Fruit fly (Drosophila melanogaster) whole organism, embryonic: ENCODE data around the gene Jon66Cii.
A peak's percentile ranks its signal among the peaks of the same experiment; 100 is the strongest.

Source experiments
- Asciz ChIP-seq: fragments of 200-800 bp; sonication (Bioruptor generic); optimal IDR thresholded peaks from 2 replicates; lab custom pipeline; 2017; ENCODE audit warnings: missing biosample characterization, mild to moderate bottlenecking, missing genetic modification characterization, missing genetic modification reagents
- BEAF-32 ChIP-seq: fragments of 200-800 bp; sonication (Bioruptor generic); optimal IDR thresholded peaks from 3 replicates; lab custom pipeline; 2017; ENCODE audit warnings: missing biosample characterization, missing genetic modification characterization, mild to moderate bottlenecking, moderate library complexity, missing genetic modification reagents
- BtbVII ChIP-seq: fragments of 200-800 bp; sonication (Bioruptor generic); optimal IDR thresholded peaks from 3 replicates; lab custom pipeline; 2017; ENCODE audit warnings: missing biosample characterization, mild to moderate bottlenecking, missing genetic modification characterization
- CG10979 ChIP-seq: fragments of 200-800 bp; sonication (Bioruptor generic); optimal IDR thresholded peaks from 2 replicates; lab custom pipeline; 2018; ENCODE audit warnings: missing biosample characterization, mild to moderate bottlenecking, missing genetic modification characterization, moderate library complexity
- CG11560 ChIP-seq: fragments of 200-800 bp; sonication (Bioruptor generic); IDR thresholded peaks from 3 replicates; pipeline ENCODE4 v1.3.6; 2022; ENCODE audit warnings: missing biosample characterization, missing genetic modification characterization
- CG13296 ChIP-seq: fragments of 200-800 bp; sonication (Bioruptor generic); optimal IDR thresholded peaks from 3 replicates; lab custom pipeline; 2018; ENCODE audit warnings: missing biosample characterization, mild to moderate bottlenecking, missing genetic modification characterization
- CG13624 ChIP-seq: fragments of 200-800 bp; sonication (Bioruptor generic); optimal IDR thresholded peaks from 2 replicates; lab custom pipeline; 2016; ENCODE audit warnings: missing biosample characterization, missing genetic modification characterization
- CG17359 ChIP-seq: fragments of 200-800 bp; sonication (Bioruptor generic); optimal IDR thresholded peaks from 3 replicates; lab custom pipeline; 2018; ENCODE audit warnings: missing biosample characterization, mild to moderate bottlenecking, missing genetic modification characterization, moderate library complexity
- CG17568 ChIP-seq: fragments of 200-800 bp; sonication (Bioruptor generic); optimal IDR thresholded peaks from 2 replicates; lab custom pipeline; 2018; ENCODE audit warnings: missing biosample characterization, mild to moderate bottlenecking, missing genetic modification characterization, moderate library complexity
- CG2116 ChIP-seq: fragments of 200-800 bp; sonication (Bioruptor generic); optimal IDR thresholded peaks from 3 replicates; lab custom pipeline; 2018; ENCODE audit warnings: missing biosample characterization, mild to moderate bottlenecking, missing genetic modification characterization
- CG2712 ChIP-seq: fragments of 200-800 bp; optimal IDR thresholded peaks from 3 replicates; lab custom pipeline; 2019; ENCODE audit warnings: missing biosample characterization, mild to moderate bottlenecking, missing genetic modification characterization, moderate library complexity
- CG2875 ChIP-seq: fragments of 200-800 bp; sonication (Bioruptor generic); optimal IDR thresholded peaks from 2 replicates; lab custom pipeline; 2017; ENCODE audit warnings: missing biosample characterization, mild to moderate bottlenecking, missing genetic modification characterization, missing genetic modification reagents
- CG3838 ChIP-seq: fragments of 200-800 bp; sonication (Bioruptor generic); optimal IDR thresholded peaks from 3 replicates; lab custom pipeline; 2016; ENCODE audit warnings: missing biosample characterization, missing genetic modification characterization
- CG4707 ChIP-seq: fragments of 200-800 bp; sonication (Bioruptor generic); optimal IDR thresholded peaks from 2 replicates; lab custom pipeline; 2018; ENCODE audit warnings: missing biosample characterization, mild to moderate bottlenecking, missing genetic modification characterization, moderate library complexity
- CG4820 ChIP-seq: fragments of 200-800 bp; sonication (Bioruptor generic); optimal IDR thresholded peaks from 3 replicates; lab custom pipeline; 2016; ENCODE audit warnings: missing biosample characterization, missing genetic modification characterization
- CG6689 ChIP-seq: fragments of 200-800 bp; sonication (Bioruptor generic); IDR thresholded peaks from 2 replicates; pipeline ENCODE4 v1.3.6; 2022; ENCODE audit warnings: missing biosample characterization, missing genetic modification characterization
- CG7372 ChIP-seq: fragments of 200-800 bp; sonication (Bioruptor generic); IDR thresholded peaks from 2 replicates; pipeline ENCODE4 v1.3.6; 2022; ENCODE audit warnings: missing biosample characterization, missing genetic modification characterization
- CG7963 ChIP-seq: fragments of 200-800 bp; sonication (Bioruptor generic); IDR thresholded peaks from 3 replicates; pipeline ENCODE4 v1.3.6; 2022; ENCODE audit warnings: missing biosample characterization, missing genetic modification characterization; ENCODE audit not compliant: partially characterized antibody
- CG8290 ChIP-seq, 3 experiments: fragments of 200-800 bp; sonication (Bioruptor generic); optimal IDR thresholded peaks; 2 replicates each; lab custom pipeline; 2016 to 2019; ENCODE audit warnings: missing biosample characterization in 3 of 3, missing genetic modification characterization in 3 of 3, mild to moderate bottlenecking in 2 of 3, moderate library complexity in 1 of 3
- CG8388 ChIP-seq: fragments of 200-800 bp; sonication (Bioruptor generic); optimal IDR thresholded peaks from 2 replicates; lab custom pipeline; 2019; ENCODE audit warnings: missing biosample characterization, mild to moderate bottlenecking, missing genetic modification characterization, moderate library complexity
- D ChIP-seq, 2 experiments: fragments of 200-800 bp in 1 of 2; fragments of >200 bp in 1 of 2; sonication (Bioruptor generic) in 1 of 2; optimal IDR thresholded peaks; 2 replicates in 1 of 2; 3 replicates in 1 of 2; lab custom pipeline; 2017; ENCODE audit warnings: mild to moderate bottlenecking in 1 of 2, missing biosample characterization in 1 of 2, missing genetic modification characterization in 1 of 2, missing genetic modification reagents in 1 of 2
- E2f2 ChIP-seq: fragments of 200-800 bp; sonication (Bioruptor generic); IDR thresholded peaks from 2 replicates; pipeline ENCODE4 v1.3.6; 2022; ENCODE audit warnings: missing biosample characterization, missing genetic modification characterization
- Ets65A ChIP-seq: fragments of 200-800 bp; sonication (Bioruptor generic); peaks from one replicate; lab custom pipeline; 2016; ENCODE audit warnings: missing biosample characterization, missing genetic modification characterization
- Gug ChIP-seq: fragments of 200-800 bp; sonication (Bioruptor generic); IDR thresholded peaks from 4 replicates; pipeline ENCODE4 v1.3.6; 2022; ENCODE audit warnings: missing biosample characterization, missing genetic modification characterization
- HLH3B ChIP-seq: fragments of 200-800 bp; sonication (Bioruptor generic); IDR thresholded peaks from 2 replicates; pipeline ENCODE4 v1.3.6; 2022; ENCODE audit warnings: missing biosample characterization, missing genetic modification characterization
- Hand ChIP-seq: fragments of 200-800 bp; sonication (Bioruptor generic); optimal IDR thresholded peaks from 2 replicates; lab custom pipeline; 2017; ENCODE audit warnings: mild to moderate bottlenecking, missing biosample characterization, missing genetic modification reagents, missing genetic modification characterization
- MBD-R2 ChIP-seq: fragments of 200-800 bp; sonication (Bioruptor generic); IDR thresholded peaks from 2 replicates; pipeline ENCODE4 v1.3.6; 2022; ENCODE audit warnings: missing biosample characterization, missing genetic modification characterization
- Mes4 ChIP-seq: fragments of 200-800 bp; sonication (Bioruptor generic); optimal IDR thresholded peaks from 2 replicates; lab custom pipeline; 2016; ENCODE audit warnings: missing biosample characterization, missing genetic modification characterization
- Oli ChIP-seq: fragments of 200-800 bp; sonication (Bioruptor generic); optimal IDR thresholded peaks from 2 replicates; lab custom pipeline; 2018; ENCODE audit warnings: missing biosample characterization, mild to moderate bottlenecking, missing genetic modification characterization, moderate library complexity
- Sox102F ChIP-seq: fragments of 200-800 bp; sonication (Bioruptor generic); optimal IDR thresholded peaks from 2 replicates; lab custom pipeline; 2018; ENCODE audit warnings: missing biosample characterization, mild to moderate bottlenecking, missing genetic modification characterization, moderate library complexity
- Taf1 ChIP-seq: fragments of 200-800 bp; sonication (Bioruptor generic); IDR thresholded peaks from 2 replicates; pipeline ENCODE4 v1.3.6; 2022; ENCODE audit warnings: missing biosample characterization, missing genetic modification characterization
- Vsx1 ChIP-seq: fragments of 200-800 bp; sonication (Bioruptor generic); optimal IDR thresholded peaks from 2 replicates; lab custom pipeline; 2017; ENCODE audit warnings: missing biosample characterization, mild to moderate bottlenecking, missing genetic modification characterization, missing genetic modification reagents
- Xrp1 ChIP-seq: fragments of 200-800 bp; sonication (Bioruptor generic); IDR thresholded peaks from 2 replicates; pipeline ENCODE4 v1.3.6; 2022; ENCODE audit warnings: missing biosample characterization, missing genetic modification characterization
- az2 ChIP-seq: fragments of 200-800 bp; sonication (Bioruptor generic); optimal IDR thresholded peaks from 3 replicates; lab custom pipeline; 2016; ENCODE audit warnings: missing biosample characterization, missing genetic modification characterization
- chif ChIP-seq, 2 experiments: fragments of 200-800 bp; sonication (Bioruptor generic); optimal IDR thresholded peaks; 3 replicates each; lab custom pipeline; 2016; ENCODE audit warnings: missing biosample characterization in 2 of 2, missing genetic modification characterization in 2 of 2
- fd64A ChIP-seq: fragments of 200-800 bp; sonication (Bioruptor generic); optimal IDR thresholded peaks from 3 replicates; lab custom pipeline; 2018; ENCODE audit warnings: missing biosample characterization, mild to moderate bottlenecking, missing genetic modification characterization
- fd96Cb ChIP-seq: fragments of 200-800 bp; sonication (Bioruptor generic); optimal IDR thresholded peaks from 2 replicates; lab custom pipeline; 2018; ENCODE audit warnings: missing biosample characterization, mild to moderate bottlenecking, missing genetic modification characterization, moderate library complexity
- gsb-n ChIP-seq: fragments of 200-800 bp; sonication (Bioruptor generic); optimal IDR thresholded peaks from 3 replicates; lab custom pipeline; 2018; ENCODE audit warnings: missing biosample characterization, mild to moderate bottlenecking, missing genetic modification characterization
- ham ChIP-seq: fragments of 200-800 bp; sonication (Bioruptor generic); IDR thresholded peaks from 2 replicates; pipeline ENCODE4 v1.3.6; 2022; ENCODE audit warnings: missing biosample characterization, missing genetic modification characterization
- nerfin-1 ChIP-seq: fragments of 200-800 bp; sonication (Bioruptor generic); optimal IDR thresholded peaks from 3 replicates; lab custom pipeline; 2019; ENCODE audit warnings: missing biosample characterization, mild to moderate bottlenecking, missing genetic modification characterization, moderate library complexity
- org-1 ChIP-seq: fragments of 200-800 bp; sonication (Bioruptor generic); optimal IDR thresholded peaks from 2 replicates; lab custom pipeline; 2017; ENCODE audit warnings: missing biosample characterization, missing genetic modification characterization
- phol ChIP-seq: fragments of 200-800 bp; sonication (Bioruptor generic); optimal IDR thresholded peaks from 3 replicates; lab custom pipeline; 2018; ENCODE audit warnings: missing biosample characterization, mild to moderate bottlenecking, missing genetic modification characterization, moderate library complexity
- pum ChIP-seq: fragments of 200-800 bp; sonication (Bioruptor generic); optimal IDR thresholded peaks from 2 replicates; lab custom pipeline; 2016; ENCODE audit warnings: missing biosample characterization, missing genetic modification characterization
- row ChIP-seq: fragments of 200-800 bp; sonication (Bioruptor generic); IDR thresholded peaks from 3 replicates; pipeline ENCODE4 v1.3.6; 2022; ENCODE audit warnings: missing biosample characterization, missing genetic modification characterization
- run ChIP-seq: fragments of 200-800 bp; sonication (Bioruptor generic); optimal IDR thresholded peaks from 3 replicates; lab custom pipeline; 2018; ENCODE audit warnings: missing biosample characterization, mild to moderate bottlenecking, missing genetic modification characterization
- sens ChIP-seq: fragments of 200-800 bp; sonication (Bioruptor generic); peaks from one replicate; lab custom pipeline; 2016; ENCODE audit warnings: missing biosample characterization, missing genetic modification characterization
- sisA ChIP-seq: fragments of 200-800 bp; sonication (Bioruptor generic); IDR thresholded peaks from 2 replicates; pipeline ENCODE4 v1.3.6; 2022; ENCODE audit warnings: missing biosample characterization, missing genetic modification characterization
- stc ChIP-seq: fragments of 200-800 bp; sonication (Bioruptor generic); IDR thresholded peaks from 2 replicates; pipeline ENCODE4 v1.3.6; 2022; ENCODE audit warnings: missing biosample characterization, missing genetic modification characterization
- tin ChIP-seq: fragments of 200-800 bp; sonication (Bioruptor generic); optimal IDR thresholded peaks from 3 replicates; lab custom pipeline; 2016; ENCODE audit warnings: missing biosample characterization, missing genetic modification characterization
- zfh1 ChIP-seq: fragments of 200-800 bp; sonication (Bioruptor generic); IDR thresholded peaks from 3 replicates; pipeline ENCODE4 v1.3.6; 2022; ENCODE audit warnings: missing biosample characterization, missing genetic modification characterization

The Jon66Cii gene

DNA sequence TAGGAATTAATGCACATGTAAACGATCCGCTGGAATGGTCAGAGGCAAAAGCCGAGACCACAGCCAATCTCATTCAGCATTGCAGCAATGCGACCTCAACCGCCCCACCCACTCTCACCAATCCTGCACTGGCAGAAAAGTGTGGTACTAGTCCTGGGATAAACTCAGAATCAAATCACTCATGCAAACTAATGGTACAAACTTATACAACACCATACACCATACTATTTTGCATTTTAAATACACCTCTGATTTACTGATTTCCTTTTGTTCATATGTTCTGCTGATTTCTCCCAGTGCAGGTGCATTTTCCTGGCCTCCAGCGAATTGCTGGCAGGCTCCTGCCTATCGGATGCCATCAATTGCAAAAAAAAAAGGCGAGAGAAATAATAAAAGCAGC lies 25.5 kb upstream of the Jon66Cii start:
- TF ChIP-seq nerfin-1 (tag; lab: Kevin White, UChicago) (no peak), CG13296 (GFP tag; lab: Kevin White, UChicago) (no peak), CG7963 (no peak), CG17568 (GFP tag; lab: Kevin White, UChicago) (no peak), CG11560 (tag; lab: Robert Waterston, UW) (no peak), az2 (GFP tag; lab: Kevin White, UChicago) (peak; percentile 19), Taf1 (GFP tag; lab: Robert Waterston, UW) (no peak), Xrp1 (peak; percentile 34; the same call in 1 of the 2 replicates), BtbVII (no peak), gsb-n (tag; lab: Kevin White, UChicago) (no peak), Ets65A (GFP tag; lab: Kevin White, UChicago) (peak; percentile 1), Mes4 (GFP tag; lab: Kevin White, UChicago) (no peak), run (tag; lab: Kevin White, UChicago) (no peak), Vsx1 (GFP tag; lab: Kevin White, UChicago) (no peak), Asciz (GFP tag; lab: Kevin White, UChicago) (peak; percentile 2), HLH3B (peak; percentile 39; the same call in 1 of the 2 replicates), org-1 (GFP tag; lab: Kevin White, UChicago) (peak; percentile 7), sens (peak; percentile 80), CG13624 (GFP tag; lab: Kevin White, UChicago) (no peak), CG2116 (GFP tag; lab: Kevin White, UChicago) (no peak), Oli (tag; lab: Kevin White, UChicago) (peak; percentile 16), CG2712 (tag; lab: Kevin White, UChicago) (peak; percentile 32), CG17359 (tag; lab: Kevin White, UChicago) (peak; percentile 37), row (GFP tag; lab: Robert Waterston, UW) (0 out of 3 replicates have a peak, but pooled peaks have one; percentile 22), E2f2 (no peak), fd64A (GFP tag; lab: Kevin White, UChicago) (no peak), CG10979 (tag; lab: Kevin White, UChicago) (peak; percentile 29), CG8388 (GFP tag; lab: Kevin White, UChicago) (peak; percentile 9), CG4820 (GFP tag; lab: Kevin White, UChicago) (peak; percentile 12), BEAF-32 (GFP tag; lab: Kevin White, UChicago) (no peak), Gug (GFP tag; lab: Robert Waterston, UW) (peak; percentile 35; the same call in 1 of the 4 replicates), CG2875 (GFP tag; lab: Kevin White, UChicago) (peak; percentile 0), CG3838 (no peak), phol (peak; percentile 33), CG4707 (no peak), chif (GFP tag; optimal IDR thresholded peaks at IDR 0.05; lab: Kevin White, UChicago) (no peak), pum (GFP tag; lab: Kevin White, UChicago) (peak; percentile 17), CG8290 (GFP tag; optimal IDR thresholded peaks at IDR 0.05; lab: Kevin White, UChicago) (no peak), CG8290 (tag; optimal IDR thresholded peaks at IDR 0.05; lab: Kevin White, UChicago) (no peak), sisA (GFP tag; lab: Robert Waterston, UW) (0 out of 2 replicates have a peak, but pooled peaks have one; percentile 19), MBD-R2 (GFP tag; lab: Robert Waterston, UW) (no peak), Sox102F (GFP tag; lab: Kevin White, UChicago) (peak; percentile 53), ham (GFP tag; lab: Robert Waterston, UW) (no peak), D (optimal IDR thresholded peaks at IDR 0.05; lab: Kevin White, UChicago) (no peak), D (GFP tag; optimal IDR thresholded peaks at IDR 0.05; lab: Kevin White, UChicago) (peak; percentile 7), tin (GFP tag; lab: Kevin White, UChicago) (no peak), zfh1 (GFP tag; lab: Robert Waterston, UW) (peak; percentile 64; the same call in 1 of the 3 replicates), Hand (no peak), CG7372 (no peak), CG6689 (GFP tag; lab: Robert Waterston, UW) (peak; percentile 19; the same call in 1 of the 2 replicates), fd96Cb (peak; percentile 43), stc (GFP tag; lab: Robert Waterston, UW) (0 out of 2 replicates have a peak, but pooled peaks have one; percentile 17)
